Worm (Caenorhabditis elegans) whole organism, young adult: ENCODE measurements around the gene grd-6.

Source experiments
- dpff-1 ChIP-seq: sonication (generic microtip); optimal IDR thresholded peaks from 2 replicates; lab custom pipeline; 2017; ENCODE audit warnings: mild to moderate bottlenecking, missing genetic modification characterization, missing compliant biosample characterization
- hlh-12 ChIP-seq: sonication (generic microtip); optimal IDR thresholded peaks from 2 replicates; lab custom pipeline; 2016; ENCODE audit warnings: missing genetic modification characterization, missing compliant biosample characterization
- lin-54 ChIP-seq: fragments of 200-800 bp; sonication (Bioruptor generic); optimal IDR thresholded peaks from 2 replicates; lab custom pipeline; 2018; ENCODE audit warnings: mild to moderate bottlenecking, missing genetic modification characterization, missing compliant biosample characterization
- lir-1 ChIP-seq: fragments of 200-800 bp; sonication (Bioruptor generic); conservative IDR thresholded peaks from 2 replicates; pipeline ENCODE4 v1.3.6; 2022; ENCODE audit warnings: missing genetic modification reagents, missing genetic modification characterization, missing compliant biosample characterization
- mel-28 ChIP-seq: sonication (generic microtip); optimal IDR thresholded peaks from 2 replicates; lab custom pipeline; 2016; ENCODE audit warnings: borderline replicate concordance, mild to moderate bottlenecking, missing genetic modification characterization, missing compliant biosample characterization
- snpc-4 ChIP-seq, 5 experiments: fragments of 150-350 bp in 1 of 5; sonication (generic microtip) in 4 of 5; optimal IDR thresholded peaks; 2 replicates each; lab custom pipeline; 2014 to 2018; ENCODE audit warnings: missing genetic modification characterization in 5 of 5, missing biosample characterization in 3 of 5, antibody characterized with exemption in 2 of 5, mild to moderate bottlenecking in 2 of 5, missing compliant biosample characterization in 2 of 5, missing genotype in 2 of 5, moderate library complexity in 2 of 5, missing genetic modification reagents in 1 of 5
- unc-130 ChIP-seq: sonication (generic microtip); optimal IDR thresholded peaks from 2 replicates; lab custom pipeline; 2016; ENCODE audit warnings: missing genetic modification reagents, missing genetic modification characterization, missing compliant biosample characterization

- no peak for TF ChIP-seq snpc-4 (GFP tag; optimal IDR thresholded peaks at IDR 0.05; lab: Kevin White, UChicago)
- TF ChIP-seq snpc-4 (tag; optimal IDR thresholded peaks at IDR 0.05; lab: Kevin White, UChicago), result no peak
- TF ChIP-seq lir-1 (GFP tag; lab: Robert Waterston, UW), result no peak
- TF ChIP-seq hlh-12 (tag; lab: Kevin White, UChicago), result no peak
- no peak for TF ChIP-seq lin-54 (GFP tag; lab: Kevin White, UChicago)
- TF ChIP-seq dpff-1, result no peak
- TF ChIP-seq unc-130, result no peak
- no peak for TF ChIP-seq mel-28 (tag; lab: Kevin White, UChicago)
Observed at ce11 chrV:9249206-9249605, 27.5 kb downstream of the grd-6 start, which contains the start of gene str-94.
